Fruit fly (Drosophila melanogaster) whole organism, wandering third instar larva: ENCODE results near the gene CG12818.
A peak's percentile ranks its signal among the peaks of the same experiment; 100 is the strongest.
"Not testable (repeated sequence)": the region's sequence is repeated elsewhere in the genome, so short reads cannot be mapped to it uniquely, and the experiment has no call there.

Experiments
- CG32264 ChIP-seq: fragments of 200-800 bp; sonication (Bioruptor generic); optimal IDR thresholded peaks from 2 replicates; lab custom pipeline; 2016; ENCODE audit warnings: missing biosample characterization, missing genetic modification characterization
- Hr78 ChIP-seq: fragments of >200 bp; optimal IDR thresholded peaks from 2 replicates; lab custom pipeline; 2017; ENCODE audit warnings: missing biosample characterization, missing genetic modification characterization
- Hr83 ChIP-seq: fragments of 200-300 bp; sonication (Bioruptor generic); optimal IDR thresholded peaks from 2 replicates; lab custom pipeline; 2016; ENCODE audit warnings: missing biosample characterization, mild to moderate bottlenecking, missing genetic modification characterization, moderate library complexity; ENCODE audit not compliant: poor library complexity, severe bottlenecking
- Rel ChIP-seq, 2 experiments: fragments of 200-800 bp; sonication (Bioruptor generic) in 1 of 2; optimal IDR thresholded peaks; 2 replicates in 1 of 2; 3 replicates in 1 of 2; lab custom pipeline; 2016 to 2019; ENCODE audit warnings: mild to moderate bottlenecking in 2 of 2, missing biosample characterization in 2 of 2, missing genetic modification characterization in 2 of 2, moderate library complexity in 1 of 2
- dl ChIP-seq, 2 experiments: fragments of 175-275, 200-275 bp in 1 of 2; fragments of 200-275 bp in 1 of 2; sonication (Bioruptor generic); optimal IDR thresholded peaks; lab custom pipeline; 2018; ENCODE audit warnings: mild to moderate bottlenecking in 2 of 2, missing biosample characterization in 2 of 2, missing genetic modification characterization in 2 of 2, moderate library complexity in 2 of 2; ENCODE audit not compliant: partially characterized antibody in 2 of 2, insufficient read depth in 1 of 2
- dmrt93B ChIP-seq: fragments of 200-800 bp; sonication (Bioruptor generic); optimal IDR thresholded peaks from 2 replicates; lab custom pipeline; 2018; ENCODE audit warnings: missing biosample characterization, mild to moderate bottlenecking, missing genetic modification characterization
- h ChIP-seq: fragments of 200-800 bp; sonication (Bioruptor generic); optimal IDR thresholded peaks from 3 replicates; lab custom pipeline; 2016; ENCODE audit warnings: missing biosample characterization, mild to moderate bottlenecking, missing genetic modification characterization
- sv ChIP-seq: fragments of 200-800 bp; sonication (Bioruptor generic); optimal IDR thresholded peaks from 3 replicates; lab custom pipeline; 2016; ENCODE audit warnings: missing biosample characterization, missing genetic modification characterization
- tai ChIP-seq: sonication (Bioruptor generic); optimal IDR thresholded peaks from 2 replicates; lab custom pipeline; 2016; ENCODE audit warnings: missing biosample characterization, missing genetic modification characterization
- usp ChIP-seq: fragments of >200 bp; optimal IDR thresholded peaks from 2 replicates; lab custom pipeline; 2017; ENCODE audit warnings: missing biosample characterization, missing genetic modification characterization
- woc ChIP-seq: sonication (Bioruptor generic); optimal IDR thresholded peaks from 2 replicates; lab custom pipeline; 2016; ENCODE audit warnings: missing biosample characterization, mild to moderate bottlenecking, missing genetic modification characterization

The CG12818 gene

dm6 chr3R:10380025-10380424, 48.6 kb downstream of the CG12818 start:
- no peak for TF ChIP-seq dmrt93B (GFP tag; lab: Kevin White, UChicago)
- TF ChIP-seq dl (GFP tag; optimal IDR thresholded peaks at IDR 0.05; lab: Kevin White, UChicago; ENCODE audit: insufficient read depth in 1 of 2, partially characterized antibody in 2 of 2) = no peak
- no peak for TF ChIP-seq usp (GFP tag; lab: Kevin White, UChicago)
- no peak for TF ChIP-seq CG32264 (GFP tag; lab: Kevin White, UChicago)
- TF ChIP-seq sv (GFP tag; lab: Kevin White, UChicago) = no peak
- no peak for TF ChIP-seq Hr83 (GFP tag; lab: Kevin White, UChicago)
- no peak for TF ChIP-seq Hr78
- TF ChIP-seq tai = no peak
- no peak for TF ChIP-seq woc (GFP tag; lab: Kevin White, UChicago)
- no peak for TF ChIP-seq h (GFP tag; lab: Kevin White, UChicago)

- TF ChIP-seq Rel (GFP tag; optimal IDR thresholded peaks at IDR 0.05; lab: Kevin White, UChicago) = not testable (repeated sequence)
- peak; percentile 23 for TF ChIP-seq Rel (tag; optimal IDR thresholded peaks at IDR 0.05; lab: Kevin White, UChicago)
Observed at dm6 chr3R:10380979-10381378, 49.6 kb downstream of the CG12818 start.
